Worm (Caenorhabditis elegans): ENCODE data around the gene C24H10.2.

C24H10.2 gene

DNA sequence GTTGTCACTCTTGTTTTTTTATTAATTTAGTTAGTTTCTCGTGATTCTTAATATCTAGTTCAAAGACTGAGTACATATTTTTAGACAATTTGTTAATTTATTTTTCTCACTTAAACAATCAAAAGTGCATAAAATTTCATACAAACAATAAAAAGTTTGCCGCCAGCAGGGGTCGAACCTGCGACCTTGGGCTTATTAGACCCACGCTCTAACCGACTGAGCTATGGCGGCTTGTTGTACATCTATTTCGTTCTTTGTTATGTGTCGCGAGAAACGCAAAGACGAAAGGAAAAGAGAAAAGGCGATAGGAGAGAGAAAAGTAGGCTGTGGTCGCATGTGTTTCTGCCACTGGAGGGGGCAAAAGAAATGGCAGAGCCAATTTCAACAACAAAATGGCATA lies 21.1 kb downstream of the C24H10.2 start:
- TF ChIP-seq him-1 (tag; optimal IDR thresholded peaks at IDR 0.05) (peak; percentile 84), W03F9.2 (tag; optimal IDR thresholded peaks at IDR 0.05) (peak; percentile 37), dao-5 (tag; optimal IDR thresholded peaks at IDR 0.05) (peak; percentile 71)

DNA sequence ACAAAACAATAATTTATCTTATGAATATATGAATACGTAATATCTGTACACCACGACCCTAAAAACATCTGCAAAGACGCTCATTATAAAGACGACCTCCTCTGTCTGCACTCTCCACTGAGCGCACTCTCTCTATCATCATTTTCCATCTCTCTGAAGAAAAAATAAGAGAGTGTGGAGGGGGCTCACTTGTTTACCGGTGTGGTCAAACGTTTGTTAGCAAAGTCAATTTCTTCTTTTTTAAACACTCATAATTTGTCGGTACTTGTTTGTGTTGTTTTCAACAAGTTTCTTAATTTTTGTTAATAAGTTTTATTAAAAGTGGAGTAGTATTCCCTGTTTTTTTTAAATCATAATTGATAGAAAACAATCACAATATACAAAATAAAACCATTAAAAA lies 21.8 kb downstream of the C24H10.2 start:
- no peak for TF ChIP-seq W03F9.2 (tag; optimal IDR thresholded peaks at IDR 0.05)

DNA sequence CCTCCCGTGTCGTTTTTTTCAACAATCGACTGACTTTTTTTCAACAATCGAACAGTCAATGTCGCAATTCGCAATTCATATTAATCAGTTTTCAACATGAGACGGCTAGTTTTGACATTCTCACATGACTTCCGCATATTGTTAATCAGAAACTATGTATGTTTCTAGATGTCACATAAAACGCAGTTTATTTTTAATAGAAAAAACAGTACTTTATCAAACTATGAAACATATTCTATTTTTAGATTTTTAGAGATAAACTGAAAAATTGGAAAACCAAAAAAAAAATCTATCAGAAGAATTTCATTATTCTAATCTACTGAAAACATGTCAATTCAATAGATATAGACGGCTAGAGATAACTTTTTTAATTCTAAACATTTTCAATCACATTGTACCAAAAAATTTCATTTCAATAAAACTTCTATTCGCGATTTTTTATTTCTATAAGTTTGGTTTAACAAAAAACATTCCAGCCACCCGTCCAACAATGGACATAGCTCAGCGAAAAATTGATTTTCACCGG lies 23.0 kb downstream of the C24H10.2 start, which contains the start of gene pnk-4:
Gene pnk-4, plus strand, starts transcription at position 476 of the 526 bp plus-strand sequence.
- TF ChIP-seq him-1 (tag; optimal IDR thresholded peaks at IDR 0.05) = no peak
- TF ChIP-seq dao-5 (tag; optimal IDR thresholded peaks at IDR 0.05) = no peak

DNA sequence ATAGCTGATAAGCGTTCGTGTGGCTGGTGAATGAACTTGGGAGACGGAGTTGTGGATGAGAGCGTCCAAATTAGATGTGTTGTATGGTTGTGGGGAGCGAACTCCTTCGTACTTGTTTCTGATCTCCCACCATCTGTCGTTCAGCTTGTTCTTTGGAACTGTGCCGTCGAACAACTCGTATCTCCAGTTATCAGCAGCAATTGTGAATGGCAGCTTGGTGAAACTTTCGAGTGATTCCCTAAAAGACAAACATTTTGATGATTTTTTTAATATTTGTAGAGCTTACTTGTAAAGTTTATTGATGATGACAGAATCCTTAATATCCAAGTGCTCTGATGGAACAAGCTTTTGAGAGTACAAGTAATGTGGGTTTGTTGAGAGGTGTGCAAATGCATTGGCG lies 29.6 kb downstream of the C24H10.2 start:
- TF ChIP-seq dao-5 (tag; optimal IDR thresholded peaks at IDR 0.05) (no peak), him-1 (tag; optimal IDR thresholded peaks at IDR 0.05) (no peak), W03F9.2 (tag; optimal IDR thresholded peaks at IDR 0.05) (no peak)

DNA sequence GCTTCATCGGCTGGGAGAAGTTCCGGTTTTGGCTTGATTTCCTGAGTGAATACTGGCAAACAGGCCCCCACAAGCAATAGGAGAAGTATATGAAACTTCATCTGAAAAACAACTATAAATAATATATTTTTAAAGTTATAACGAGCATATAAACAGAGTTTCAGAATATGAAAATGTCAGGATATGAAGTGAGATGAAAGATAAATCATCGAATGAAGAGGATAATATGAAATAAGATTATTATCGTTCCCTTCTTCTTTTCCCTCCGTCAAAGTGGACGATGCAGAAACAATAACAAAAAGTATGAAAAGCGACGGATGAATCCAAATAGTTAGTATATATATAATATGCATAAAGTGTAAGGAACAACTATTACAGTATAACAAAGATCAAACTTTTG lies 32.6 kb downstream of the C24H10.2 start, which contains the start of gene acn-1:
Gene acn-1, minus strand, starts transcription at position 101 of the 400 bp plus-strand sequence.
- TF ChIP-seq dao-5 (tag; optimal IDR thresholded peaks at IDR 0.05) = no peak
- TF ChIP-seq him-1 (tag; optimal IDR thresholded peaks at IDR 0.05) = no peak
- no peak for TF ChIP-seq W03F9.2 (tag; optimal IDR thresholded peaks at IDR 0.05)

DNA sequence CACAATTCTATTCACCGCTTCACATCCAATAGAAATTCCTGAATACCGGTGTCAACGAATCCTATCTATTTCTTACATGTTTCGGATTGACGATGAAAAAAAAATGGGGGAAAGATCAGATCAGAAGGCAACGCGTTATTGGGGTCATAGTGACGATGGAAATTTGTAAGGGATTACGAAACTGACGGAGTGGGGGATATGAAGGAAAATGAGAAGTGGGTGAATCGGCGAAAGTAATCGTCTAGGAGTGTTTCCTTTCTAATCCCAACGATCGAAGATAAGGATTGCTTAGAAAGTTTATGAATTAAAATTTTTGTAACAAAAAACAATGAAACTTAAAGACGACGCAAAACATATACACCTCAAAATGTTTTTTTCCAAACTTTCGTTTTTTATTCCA lies 34.5 kb downstream of the C24H10.2 start:
- no peak for TF ChIP-seq W03F9.2 (tag; optimal IDR thresholded peaks at IDR 0.05)
- TF ChIP-seq dao-5 (tag; optimal IDR thresholded peaks at IDR 0.05) = no peak
- TF ChIP-seq him-1 (tag; optimal IDR thresholded peaks at IDR 0.05) = no peak

DNA sequence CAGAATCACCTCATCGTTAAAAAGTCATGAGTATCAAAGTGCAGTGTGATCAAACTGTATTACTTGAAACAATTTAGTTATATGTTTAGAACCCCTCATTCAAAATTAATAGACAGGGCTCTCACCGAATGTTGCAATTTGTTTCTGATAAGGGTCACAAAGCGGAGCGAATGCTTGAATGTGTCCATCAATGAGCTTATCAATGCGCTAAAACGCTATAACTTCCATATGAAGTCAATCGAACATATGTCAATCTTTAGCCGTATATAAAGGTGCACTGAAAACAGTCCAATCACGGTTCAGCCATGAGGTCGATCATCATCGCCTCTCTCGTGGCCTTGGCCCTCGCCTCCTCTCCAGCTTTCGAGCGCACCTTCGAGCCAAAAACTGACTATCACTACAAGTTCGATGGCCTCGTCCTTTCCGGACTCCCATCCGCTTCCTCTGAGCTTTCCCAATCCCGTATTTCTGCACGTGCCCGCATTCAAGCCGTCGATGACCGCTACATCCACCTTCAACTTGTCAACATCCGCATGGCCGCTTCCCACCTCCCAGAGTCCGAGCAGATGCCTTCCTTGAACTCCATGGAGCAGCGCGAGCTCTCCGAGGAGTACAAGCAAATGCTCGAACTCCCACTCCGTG lies 36.5 kb downstream of the C24H10.2 start, which contains the start of gene vit-2:
Gene vit-2, plus strand, starts transcription at position 305 of the 642 bp plus-strand sequence.
- TF ChIP-seq W03F9.2 (tag; optimal IDR thresholded peaks at IDR 0.05) = no peak
- peak; percentile 2 for TF ChIP-seq dao-5 (tag; optimal IDR thresholded peaks at IDR 0.05)

DNA sequence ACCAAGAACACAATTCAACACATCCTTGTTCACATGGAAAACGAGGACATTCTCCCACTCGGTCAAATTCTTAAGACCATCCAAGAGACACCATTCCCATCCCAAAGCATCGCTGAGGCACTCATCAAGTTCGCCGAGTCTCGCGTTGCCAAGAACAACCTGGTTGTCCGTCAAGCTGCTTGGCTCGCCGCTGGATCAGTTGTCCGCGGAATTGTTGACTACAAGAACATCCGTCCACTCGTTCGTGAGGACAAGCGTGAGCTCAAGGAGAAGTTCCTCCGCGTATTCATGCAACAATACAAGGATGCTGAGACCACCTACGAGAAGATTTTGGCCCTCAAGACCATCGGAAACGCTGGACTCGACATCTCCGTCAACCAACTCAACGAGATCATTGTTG lies 37.9 kb downstream of the C24H10.2 start:
- TF ChIP-seq dao-5 (tag; optimal IDR thresholded peaks at IDR 0.05) (no peak), him-1 (tag; optimal IDR thresholded peaks at IDR 0.05) (no peak), W03F9.2 (tag; optimal IDR thresholded peaks at IDR 0.05) (no peak)

DNA sequence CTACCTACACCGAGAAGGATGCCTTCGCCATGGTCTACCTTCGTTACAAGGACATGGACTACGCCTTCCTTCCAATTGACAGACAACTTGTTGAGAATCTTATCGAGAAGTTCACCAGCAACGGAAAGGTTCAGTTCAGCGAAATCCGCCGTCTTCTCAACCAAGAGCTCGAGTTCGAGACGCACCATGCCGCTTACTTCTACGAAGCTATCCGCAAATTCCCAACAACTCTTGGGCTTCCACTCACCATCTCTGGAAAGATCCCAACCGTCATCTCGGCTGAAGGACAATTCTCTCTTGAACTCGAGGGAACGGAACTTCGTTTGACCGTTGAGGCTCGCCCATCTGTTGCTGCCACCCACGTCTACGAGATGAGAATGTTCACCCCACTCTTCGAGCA lies 39.0 kb downstream of the C24H10.2 start:
- TF ChIP-seq him-1 (tag; optimal IDR thresholded peaks at IDR 0.05) = no peak
- TF ChIP-seq dao-5 (tag; optimal IDR thresholded peaks at IDR 0.05) = no peak
- TF ChIP-seq W03F9.2 (tag; optimal IDR thresholded peaks at IDR 0.05) = no peak

DNA sequence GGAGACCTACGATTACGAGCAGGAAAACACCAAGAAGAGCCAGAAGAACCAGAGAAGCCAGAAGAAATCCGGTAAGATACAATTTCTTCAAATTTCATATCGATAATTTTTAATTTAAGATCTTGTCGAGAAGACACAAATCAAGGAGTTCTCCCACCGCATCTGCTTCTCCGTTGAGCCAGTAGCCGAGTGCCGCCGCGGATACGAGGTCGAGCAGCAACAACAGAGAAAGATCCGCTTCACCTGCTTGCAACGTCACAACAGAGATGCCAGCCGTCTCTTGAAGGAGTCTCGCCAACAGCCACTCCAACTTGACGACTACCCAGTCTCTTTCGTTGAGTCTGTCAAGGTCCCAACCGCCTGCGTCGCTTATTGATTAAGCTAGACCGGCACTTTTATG lies 41.3 kb downstream of the C24H10.2 start:
- TF ChIP-seq W03F9.2 (tag; optimal IDR thresholded peaks at IDR 0.05) (no peak), him-1 (tag; optimal IDR thresholded peaks at IDR 0.05) (no peak), dao-5 (tag; optimal IDR thresholded peaks at IDR 0.05) (no peak)

DNA sequence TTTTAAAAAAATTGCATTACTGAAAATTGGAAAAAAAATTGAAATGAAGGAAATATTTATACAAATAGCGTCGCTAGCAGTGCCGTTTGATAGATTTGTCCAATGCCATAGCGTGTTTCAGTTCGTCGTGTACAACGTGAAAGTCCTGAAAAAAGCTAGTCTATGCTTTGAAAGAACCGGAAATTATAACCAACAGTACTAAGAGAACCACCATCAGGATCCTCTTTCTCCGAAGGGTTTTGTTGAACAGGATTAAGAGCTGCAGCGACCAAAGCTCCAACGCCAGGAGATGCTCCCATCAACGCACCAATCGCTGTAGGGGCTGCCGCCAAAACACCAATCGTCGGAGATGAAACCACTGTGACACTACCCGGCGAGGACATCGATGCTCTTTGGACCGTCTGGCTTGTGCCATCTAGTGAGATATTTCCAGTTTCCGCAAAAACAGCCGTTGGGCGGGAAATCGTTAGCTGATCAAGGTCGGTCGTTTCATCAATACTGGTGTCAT lies 41.8 kb downstream of the C24H10.2 start:
- TF ChIP-seq dao-5 (tag; optimal IDR thresholded peaks at IDR 0.05) = no peak
- no peak for TF ChIP-seq him-1 (tag; optimal IDR thresholded peaks at IDR 0.05)
- no peak for TF ChIP-seq W03F9.2 (tag; optimal IDR thresholded peaks at IDR 0.05)

DNA sequence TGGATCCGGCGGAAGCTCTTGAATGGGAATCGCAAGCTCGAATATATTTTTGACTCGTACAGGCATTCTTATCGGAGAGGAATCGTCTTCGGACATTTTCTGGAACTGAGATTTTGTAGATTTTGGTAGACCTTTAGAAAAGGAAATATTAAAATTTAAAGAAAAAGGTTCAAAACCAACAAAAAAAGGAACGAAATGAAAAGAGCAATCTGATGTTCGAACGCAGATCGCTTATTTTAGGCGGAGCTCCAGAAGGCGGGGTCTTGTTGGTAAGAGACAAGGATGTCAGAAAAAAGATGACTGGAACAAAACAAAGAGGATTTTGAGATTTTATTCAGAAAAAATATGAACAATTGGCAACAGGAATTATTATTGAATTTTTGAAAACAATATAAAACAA lies 42.5 kb downstream of the C24H10.2 start, which contains the start of gene C42D8.9:
Gene C42D8.9, minus strand, starts transcription at position 101 of the 400 bp plus-strand sequence.
- TF ChIP-seq dao-5 (tag; optimal IDR thresholded peaks at IDR 0.05) (no peak), W03F9.2 (tag; optimal IDR thresholded peaks at IDR 0.05) (no peak), him-1 (tag; optimal IDR thresholded peaks at IDR 0.05) (no peak)

DNA sequence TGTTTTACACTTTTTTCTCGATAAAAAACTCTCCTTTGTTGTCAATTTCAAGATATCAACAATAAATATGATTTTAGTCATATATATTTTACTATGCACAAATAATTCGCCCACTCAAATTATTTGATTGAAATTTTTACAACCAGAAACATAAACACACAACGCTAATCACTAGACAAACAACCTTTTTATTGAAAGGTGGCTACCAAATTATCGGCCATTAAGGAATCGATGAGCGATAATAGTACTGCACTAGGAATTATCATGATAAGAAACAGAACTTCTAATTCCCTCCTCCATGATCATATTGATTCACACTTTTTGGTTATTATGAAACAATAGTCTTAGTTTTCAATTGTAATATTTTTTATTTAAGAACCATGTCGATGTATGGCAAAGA lies 44.7 kb downstream of the C24H10.2 start, which contains the start of gene C42D8.1:
Gene C42D8.1, plus strand, starts transcription at position 377 of the 400 bp plus-strand sequence.
- TF ChIP-seq W03F9.2 (tag; optimal IDR thresholded peaks at IDR 0.05) (no peak), dao-5 (tag; optimal IDR thresholded peaks at IDR 0.05) (no peak), him-1 (tag; optimal IDR thresholded peaks at IDR 0.05) (no peak)

DNA sequence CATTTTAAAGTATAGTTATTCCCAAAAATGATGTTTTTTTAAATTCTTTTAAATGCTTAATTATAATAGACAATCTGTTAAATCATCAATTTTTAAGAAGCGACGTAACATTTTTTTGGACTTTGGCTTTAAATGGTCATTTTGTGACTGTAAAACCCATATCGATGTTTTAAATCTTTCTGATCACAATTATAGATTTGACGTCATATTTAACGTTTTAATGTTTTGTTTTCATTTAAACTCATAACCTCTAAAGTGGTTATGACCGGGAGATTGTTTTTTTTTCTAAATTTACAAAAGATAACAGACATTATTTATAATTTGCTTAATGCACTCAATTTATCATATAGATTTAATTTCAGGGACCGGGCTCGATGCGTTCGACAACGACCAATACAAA lies 47.5 kb downstream of the C24H10.2 start:
- TF ChIP-seq dao-5 (tag; optimal IDR thresholded peaks at IDR 0.05) = no peak
- TF ChIP-seq W03F9.2 (tag; optimal IDR thresholded peaks at IDR 0.05) = no peak
- TF ChIP-seq him-1 (tag; optimal IDR thresholded peaks at IDR 0.05) = no peak

DNA sequence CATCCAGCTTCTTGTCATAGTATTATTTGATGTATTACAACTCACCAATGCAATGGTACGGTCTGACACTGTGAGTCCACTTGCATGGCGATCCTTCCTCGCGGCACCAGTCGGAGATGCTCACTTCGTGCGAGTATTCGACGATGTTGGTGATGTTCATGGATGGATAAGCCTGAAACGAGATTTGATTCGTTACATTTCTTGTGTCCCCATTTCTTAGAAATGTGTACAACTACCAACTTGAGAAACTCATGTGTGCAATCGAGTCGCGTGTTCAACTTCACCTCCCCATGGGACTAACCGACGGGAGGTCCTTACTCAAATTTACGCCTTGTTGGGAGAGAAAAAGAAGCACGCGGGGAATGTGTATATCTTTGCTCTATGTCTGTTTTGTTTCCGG lies 51.1 kb downstream of the C24H10.2 start:
- TF ChIP-seq dao-5 (tag; optimal IDR thresholded peaks at IDR 0.05) (no peak), W03F9.2 (tag; optimal IDR thresholded peaks at IDR 0.05) (no peak), him-1 (tag; optimal IDR thresholded peaks at IDR 0.05) (no peak)
